Fruit fly (Drosophila melanogaster) whole organism, embryonic: ENCODE results near the gene CG13384.

Experiments
- Abd-B ChIP-seq: fragments of 200-800 bp; sonication (Bioruptor generic); optimal IDR thresholded peaks from 2 replicates; lab custom pipeline; 2018; ENCODE audit warnings: missing biosample characterization, mild to moderate bottlenecking, missing genetic modification characterization, moderate library complexity
- Aef1 ChIP-seq: fragments of 200-800 bp; sonication (Bioruptor generic); IDR thresholded peaks from 3 replicates; pipeline ENCODE4 v1.3.6; 2022; ENCODE audit warnings: missing biosample characterization, missing genetic modification characterization
- B-H1 ChIP-seq: fragments of 200-800 bp; sonication (Bioruptor generic); IDR thresholded peaks from 3 replicates; pipeline ENCODE4 v1.3.6; 2022; ENCODE audit warnings: missing biosample characterization, missing genetic modification characterization
- B-H2 ChIP-seq: fragments of 200-800 bp; sonication (Bioruptor generic); optimal IDR thresholded peaks from 2 replicates; lab custom pipeline; 2018; ENCODE audit warnings: missing biosample characterization, mild to moderate bottlenecking, missing genetic modification characterization
- Bteb2 ChIP-seq: fragments of 200-800 bp; sonication (Bioruptor generic); optimal IDR thresholded peaks from 2 replicates; lab custom pipeline; 2016; ENCODE audit warnings: missing biosample characterization, missing genetic modification characterization
- CG12155 ChIP-seq: fragments of 200-800 bp; sonication (Bioruptor generic); optimal IDR thresholded peaks from 3 replicates; lab custom pipeline; 2016; ENCODE audit warnings: missing biosample characterization, missing genetic modification characterization
- CG13287 ChIP-seq: fragments of 200-800 bp; sonication (Bioruptor generic); IDR thresholded peaks from 2 replicates; pipeline ENCODE4 v1.3.6; 2022; ENCODE audit warnings: missing biosample characterization, missing genetic modification characterization; ENCODE audit not compliant: partially characterized antibody
- CG15479 ChIP-seq: fragments of 200-800 bp; sonication (Bioruptor generic); optimal IDR thresholded peaks from 3 replicates; lab custom pipeline; 2019; ENCODE audit warnings: missing biosample characterization, mild to moderate bottlenecking, missing genetic modification characterization, moderate library complexity
- CG15514 ChIP-seq: fragments of 200-800 bp; sonication (Bioruptor generic); optimal IDR thresholded peaks from 3 replicates; lab custom pipeline; 2017; ENCODE audit warnings: missing biosample characterization, missing genetic modification characterization, mild to moderate bottlenecking, moderate library complexity, missing genetic modification reagents
- CG17829 ChIP-seq: fragments of 200-800 bp; optimal IDR thresholded peaks from 2 replicates; lab custom pipeline; 2019; ENCODE audit warnings: missing biosample characterization, mild to moderate bottlenecking, missing genetic modification characterization, moderate library complexity
- CG30431 ChIP-seq: fragments of 200-800 bp; sonication (Bioruptor generic); optimal IDR thresholded peaks from 2 replicates; lab custom pipeline; 2017; ENCODE audit warnings: missing biosample characterization, missing genetic modification characterization
- CG34224 ChIP-seq: fragments of 200-800 bp; sonication (Bioruptor generic); IDR thresholded peaks from 3 replicates; pipeline ENCODE4 v1.3.6; 2022; ENCODE audit warnings: missing biosample characterization, missing genetic modification characterization; ENCODE audit not compliant: partially characterized antibody
- CG4360 ChIP-seq: fragments of 200-800 bp; sonication (Bioruptor generic); IDR thresholded peaks from 2 replicates; pipeline ENCODE4 v1.3.6; 2022; ENCODE audit warnings: missing biosample characterization, missing genetic modification characterization
- CG8290 ChIP-seq, 3 experiments: fragments of 200-800 bp; sonication (Bioruptor generic); optimal IDR thresholded peaks; 2 replicates each; lab custom pipeline; 2016 to 2019; ENCODE audit warnings: missing biosample characterization in 3 of 3, missing genetic modification characterization in 3 of 3, mild to moderate bottlenecking in 2 of 3, moderate library complexity in 1 of 3
- D19A ChIP-seq: fragments of 200-800 bp; optimal IDR thresholded peaks from 3 replicates; lab custom pipeline; 2019; ENCODE audit warnings: missing biosample characterization, mild to moderate bottlenecking, missing genetic modification characterization, moderate library complexity
- HLH3B ChIP-seq: fragments of 200-800 bp; sonication (Bioruptor generic); IDR thresholded peaks from 2 replicates; pipeline ENCODE4 v1.3.6; 2022; ENCODE audit warnings: missing biosample characterization, missing genetic modification characterization
- Hmx ChIP-seq: fragments of 200-800 bp; sonication (Bioruptor generic); optimal IDR thresholded peaks from 2 replicates; lab custom pipeline; 2016; ENCODE audit warnings: missing biosample characterization, missing genetic modification characterization
- Mrtf ChIP-seq: fragments of 200-800 bp; sonication (Bioruptor generic); IDR thresholded peaks from 3 replicates; pipeline ENCODE4 v1.3.6; 2022; ENCODE audit warnings: missing biosample characterization, missing genetic modification characterization
- NFAT ChIP-seq: fragments of 200-800 bp; sonication (Bioruptor generic); IDR thresholded peaks from 2 replicates; pipeline ENCODE4 v1.3.6; 2022; ENCODE audit warnings: missing biosample characterization, missing genetic modification characterization
- NK7.1 ChIP-seq: fragments of 200-800 bp; sonication (Bioruptor generic); optimal IDR thresholded peaks from 3 replicates; lab custom pipeline; 2016; ENCODE audit warnings: missing biosample characterization, missing genetic modification characterization
- Poxn ChIP-seq: fragments of 200-800 bp; sonication (Bioruptor generic); IDR thresholded peaks from 2 replicates; pipeline ENCODE4 v1.3.6; 2022; ENCODE audit warnings: missing biosample characterization, missing genetic modification characterization
- Rfx ChIP-seq: fragments of 200-800 bp; sonication (Bioruptor generic); IDR thresholded peaks from 2 replicates; pipeline ENCODE4 v1.3.6; 2022; ENCODE audit warnings: missing biosample characterization, missing genetic modification characterization
- Sry-δ ChIP-seq: fragments of 200-800 bp; sonication (Bioruptor generic); optimal IDR thresholded peaks from 2 replicates; lab custom pipeline; 2016; ENCODE audit warnings: missing biosample characterization, missing genetic modification characterization
- Tbp ChIP-seq: fragments of >200 bp; optimal IDR thresholded peaks from 2 replicates; lab custom pipeline; 2018; ENCODE audit warnings: missing biosample characterization, missing genetic modification characterization
- Trl ChIP-seq, 3 experiments: fragments of >200 bp in 2 of 3; fragments of 200-800 bp in 1 of 3; sonication (Bioruptor generic) in 1 of 3; optimal IDR thresholded peaks; 2 replicates in 1 of 3; 3 replicates in 2 of 3; lab custom pipeline; 2016 to 2017; ENCODE audit warnings: missing biosample characterization in 1 of 3, missing genetic modification characterization in 1 of 3
- Xbp1 ChIP-seq: fragments of 200-800 bp; sonication (Bioruptor generic); optimal IDR thresholded peaks from 3 replicates; lab custom pipeline; 2016; ENCODE audit warnings: missing biosample characterization, mild to moderate bottlenecking, missing genetic modification characterization
- Xrp1 ChIP-seq: fragments of 200-800 bp; sonication (Bioruptor generic); IDR thresholded peaks from 2 replicates; pipeline ENCODE4 v1.3.6; 2022; ENCODE audit warnings: missing biosample characterization, missing genetic modification characterization
- az2 ChIP-seq: fragments of 200-800 bp; sonication (Bioruptor generic); optimal IDR thresholded peaks from 3 replicates; lab custom pipeline; 2016; ENCODE audit warnings: missing biosample characterization, missing genetic modification characterization
- bab2 ChIP-seq: fragments of 200-800 bp; sonication (Bioruptor generic); optimal IDR thresholded peaks from 2 replicates; lab custom pipeline; 2016; ENCODE audit warnings: missing biosample characterization, missing genetic modification characterization
- cato ChIP-seq: fragments of 200-800 bp; sonication (Bioruptor generic); optimal IDR thresholded peaks from 2 replicates; lab custom pipeline; 2016; ENCODE audit warnings: missing biosample characterization, missing genetic modification characterization, borderline replicate concordance
- ci ChIP-seq: fragments of 200-800 bp; sonication (Bioruptor generic); IDR thresholded peaks from 3 replicates; pipeline ENCODE4 v1.3.6; 2022; ENCODE audit warnings: missing biosample characterization, missing genetic modification characterization
- crol ChIP-seq: fragments of 200-800 bp; sonication (Bioruptor generic); IDR thresholded peaks from 2 replicates; pipeline ENCODE4 v1.3.6; 2022; ENCODE audit warnings: missing biosample characterization, missing genetic modification characterization
- exex ChIP-seq: fragments of 200-800 bp; sonication (Bioruptor generic); optimal IDR thresholded peaks from 4 replicates; lab custom pipeline; 2018; ENCODE audit warnings: missing biosample characterization, mild to moderate bottlenecking, missing genetic modification characterization, moderate library complexity
- gsb-n ChIP-seq: fragments of 200-800 bp; sonication (Bioruptor generic); optimal IDR thresholded peaks from 3 replicates; lab custom pipeline; 2018; ENCODE audit warnings: missing biosample characterization, mild to moderate bottlenecking, missing genetic modification characterization
- hb ChIP-seq: fragments of 200-800 bp; sonication (Bioruptor generic); IDR thresholded peaks from 3 replicates; pipeline ENCODE4 v1.3.6; 2022; ENCODE audit warnings: missing biosample characterization, missing genetic modification characterization; ENCODE audit not compliant: partially characterized antibody
- hth ChIP-seq: fragments of >200 bp; optimal IDR thresholded peaks from 2 replicates; lab custom pipeline; 2017; ENCODE audit warnings: inconsistent platforms
- insv ChIP-seq, 2 experiments: fragments of 200-800 bp; sonication (Bioruptor generic); optimal IDR thresholded peaks; 3 replicates each; lab custom pipeline; 2016 to 2018; ENCODE audit warnings: missing biosample characterization in 2 of 2, missing genetic modification characterization in 2 of 2
- knrl ChIP-seq: fragments of 200-800 bp; sonication (Bioruptor generic); IDR thresholded peaks from 3 replicates; pipeline ENCODE4 v1.3.6; 2022; ENCODE audit warnings: missing biosample characterization, missing genetic modification characterization; ENCODE audit not compliant: partially characterized antibody
- psq ChIP-seq: fragments of 200-800 bp; sonication (Bioruptor generic); optimal IDR thresholded peaks from 2 replicates; lab custom pipeline; 2017; ENCODE audit warnings: missing biosample characterization, missing genetic modification characterization
- run ChIP-seq: fragments of 200-800 bp; sonication (Bioruptor generic); optimal IDR thresholded peaks from 3 replicates; lab custom pipeline; 2018; ENCODE audit warnings: missing biosample characterization, mild to moderate bottlenecking, missing genetic modification characterization
- sd ChIP-seq: fragments of 200-800 bp; sonication (Bioruptor generic); optimal IDR thresholded peaks from 3 replicates; lab custom pipeline; 2018; ENCODE audit warnings: missing biosample characterization, mild to moderate bottlenecking, missing genetic modification characterization, moderate library complexity
- sim ChIP-seq: fragments of 200-800 bp; sonication (Bioruptor generic); IDR thresholded peaks from 2 replicates; pipeline ENCODE4 v1.3.6; 2022; ENCODE audit warnings: missing biosample characterization, missing genetic modification characterization
- slou ChIP-seq: fragments of 200-800 bp; sonication (Bioruptor generic); optimal IDR thresholded peaks from 3 replicates; lab custom pipeline; 2016; ENCODE audit warnings: missing biosample characterization, missing genetic modification characterization
- stwl ChIP-seq: fragments of 200-800 bp; sonication (Bioruptor generic); optimal IDR thresholded peaks from 3 replicates; lab custom pipeline; 2018; ENCODE audit warnings: missing biosample characterization, mild to moderate bottlenecking, missing genetic modification characterization, moderate library complexity
- trem ChIP-seq: fragments of 200-800 bp; optimal IDR thresholded peaks from 3 replicates; lab custom pipeline; 2019; ENCODE audit warnings: missing biosample characterization, mild to moderate bottlenecking, missing genetic modification characterization, moderate library complexity

Gene CG13384

dm6 chr2L:8423460-8424089, 39.3 kb downstream of the CG13384 start (continued):
- TF ChIP-seq B-H1 (GFP tag; lab: Robert Waterston, UW) (no peak), CG15514 (GFP tag; lab: Kevin White, UChicago) (no peak), stwl (tag; lab: Kevin White, UChicago) (peak; percentile 2)

dm6 chr2L:8424090-8424470, 39.8 kb downstream of the CG13384 start:
- TF ChIP-seq CG4360 (GFP tag; lab: Robert Waterston, UW) (peak; percentile 21; the same call in 1 of the 2 replicates), D19A (tag; lab: Kevin White, UChicago) (peak; percentile 12), gsb-n (peak; percentile 6), crol (GFP tag; lab: Robert Waterston, UW) (0 out of 2 replicates have a peak, but pooled peaks have one; percentile 18), Xrp1 (GFP tag; lab: Robert Waterston, UW) (peak; percentile 25; the same call in 1 of the 2 replicates), hb (GFP tag; lab: Robert Waterston, UW) (no peak)
- TF ChIP-seq, all 482 proteins: peak for 5

dm6 chr2L:8424662-8425208, 40.5 kb downstream of the CG13384 start:
- TF ChIP-seq Mrtf (GFP tag; lab: Robert Waterston, UW) (no peak), trem (peak; percentile 16), Abd-B (no peak), CG34224 (no peak), Trl (optimal IDR thresholded peaks at IDR 0.05; lab: Kevin White, UChicago) (peak; percentile 71 to 73), Trl (GFP tag; optimal IDR thresholded peaks at IDR 0.05; lab: Kevin White, UChicago) (no peak), Sry-δ (no peak), hb (GFP tag; lab: Robert Waterston, UW) (no peak), Xbp1 (GFP tag; lab: Kevin White, UChicago) (no peak), exex (tag; lab: Kevin White, UChicago) (no peak), sd (peak; percentile 39), CG15479 (GFP tag; lab: Kevin White, UChicago) (no peak), Hmx (GFP tag; lab: Kevin White, UChicago) (no peak), CG8290 (GFP tag; optimal IDR thresholded peaks at IDR 0.05; lab: Kevin White, UChicago) (no peak), CG8290 (tag; optimal IDR thresholded peaks at IDR 0.05; lab: Kevin White, UChicago) (no peak), NK7.1 (GFP tag; lab: Kevin White, UChicago) (no peak), CG17829 (tag; lab: Kevin White, UChicago) (no peak), NFAT (GFP tag; lab: Robert Waterston, UW) (0 out of 2 replicates have a peak, but pooled peaks have one; percentile 3), ci (GFP tag; lab: Robert Waterston, UW) (no peak), az2 (GFP tag; lab: Kevin White, UChicago) (no peak), CG13287 (GFP tag; lab: Robert Waterston, UW) (no peak), Aef1 (GFP tag; lab: Robert Waterston, UW) (no peak), CG12155 (no peak), B-H2 (GFP tag; lab: Kevin White, UChicago) (no peak), slou (GFP tag; lab: Kevin White, UChicago) (no peak), HLH3B (GFP tag; lab: Robert Waterston, UW) (no peak), Bteb2 (GFP tag; lab: Kevin White, UChicago) (no peak), bab2 (GFP tag; lab: Kevin White, UChicago) (no peak), cato (GFP tag; lab: Kevin White, UChicago) (no peak), CG30431 (no peak), sim (GFP tag; lab: Robert Waterston, UW) (no peak), run (tag; lab: Kevin White, UChicago) (no peak), Poxn (GFP tag; lab: Robert Waterston, UW) (no peak), psq (peak; percentile 6), insv (GFP tag; optimal IDR thresholded peaks at IDR 0.05; lab: Kevin White, UChicago) (no peak), Rfx (GFP tag; lab: Robert Waterston, UW) (peak; percentile 76), Tbp (no peak), hth (lab: Kevin White, UChicago) (no peak), knrl (GFP tag; lab: Robert Waterston, UW) (no peak)
